Fruit fly (Drosophila melanogaster): ENCODE results near the gene Mp.

Gene Mp

DNA sequence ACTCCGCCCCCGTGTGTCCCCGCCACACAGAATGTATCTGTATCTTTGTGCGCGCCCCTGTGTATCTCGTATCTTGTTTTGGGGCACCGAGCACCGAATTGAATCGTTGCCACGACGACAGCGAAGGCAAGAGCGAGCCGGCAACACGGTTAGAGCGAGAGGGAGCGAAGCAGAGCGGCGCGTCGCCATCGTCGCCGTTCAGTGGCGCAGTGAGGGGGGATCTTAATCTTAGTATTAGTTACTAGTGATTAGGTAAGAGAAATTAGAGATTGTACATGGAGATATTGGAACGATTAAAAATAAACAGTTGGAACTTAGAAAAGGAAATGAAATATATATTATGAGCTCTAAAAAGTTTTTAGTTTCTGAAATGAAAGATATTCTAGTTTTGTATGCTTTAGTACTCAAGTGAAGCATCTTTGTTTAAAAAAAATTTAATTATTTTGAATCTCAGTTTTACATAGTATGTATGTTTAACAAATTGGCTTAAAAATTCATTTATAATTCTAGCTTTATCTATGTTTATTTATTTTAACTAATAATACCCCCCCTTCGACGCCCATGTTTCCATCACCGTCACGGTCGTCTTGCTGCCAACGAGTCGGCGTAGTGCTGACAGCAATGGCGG lies 9.6 kb upstream of the Mp start:
- TF ChIP-seq Eip74EF (GFP tag; optimal IDR thresholded peaks at IDR 0.05): peak in 1 of 2 experiments; percentile 96
- TF ChIP-seq lola (GFP tag; optimal IDR thresholded peaks at IDR 0.05): peak in 1 of 3 experiments; percentile 97
- no peak for TF ChIP-seq CG1647 (GFP tag; optimal IDR thresholded peaks at IDR 0.05)
- TF ChIP-seq ap (GFP tag; IDR thresholded peaks at IDR 0.05): peak; percentile 42; the same call in 1 of the 2 replicates
- TF ChIP-seq trh (GFP tag; optimal IDR thresholded peaks at IDR 0.05): peak; percentile 80
- TF ChIP-seq CG10366 (GFP tag; IDR thresholded peaks at IDR 0.05): peak; percentile 65
- peak; percentile 54; the same call in 1 of the 3 replicates for TF ChIP-seq ci (GFP tag; IDR thresholded peaks at IDR 0.05)
- TF ChIP-seq CG17612 (GFP tag; IDR thresholded peaks at IDR 0.05): peak; percentile 52; the same call in 1 of the 2 replicates
- peak; percentile 61; the same call in 2 of the 3 replicates for TF ChIP-seq Optix (GFP tag; IDR thresholded peaks at IDR 0.05)
- TF ChIP-seq Doc2 (GFP tag; IDR thresholded peaks at IDR 0.05): 0 out of 2 replicates have a peak, but pooled peaks have one; percentile 40
- TF ChIP-seq Pdp1 (GFP tag; optimal IDR thresholded peaks at IDR 0.05): peak; percentile 80 to 82
- peak; percentile 91 for TF ChIP-seq Hmr (GFP tag; optimal IDR thresholded peaks at IDR 0.05)
- TF ChIP-seq fd3F (GFP tag; optimal IDR thresholded peaks at IDR 0.05): peak; percentile 80
- peak; percentile 31 for TF ChIP-seq her (GFP tag; optimal IDR thresholded peaks at IDR 0.05)
- no peak for TF ChIP-seq gcm2 (GFP tag; optimal IDR thresholded peaks at IDR 0.05)
- TF ChIP-seq CTCF (GFP tag; optimal IDR thresholded peaks at IDR 0.05): peak; percentile 34
- TF ChIP-seq BtbVII (GFP tag; optimal IDR thresholded peaks at IDR 0.05): peak; percentile 94
- TF ChIP-seq HLH54F (GFP tag; optimal IDR thresholded peaks at IDR 0.05): peak; percentile 34
- peak; percentile 9 for TF ChIP-seq CG15479 (GFP tag; optimal IDR thresholded peaks at IDR 0.05)
- peak; percentile 88 for TF ChIP-seq slou (GFP tag; optimal IDR thresholded peaks at IDR 0.05)
- peak; percentile 91 for TF ChIP-seq CG1832 (GFP tag; optimal IDR thresholded peaks at IDR 0.05)
- TF ChIP-seq slp2 (GFP tag; optimal IDR thresholded peaks at IDR 0.05): peak; percentile 69
- TF ChIP-seq prd (optimal IDR thresholded peaks at IDR 0.05): no peak
- TF ChIP-seq prd (GFP tag; IDR thresholded peaks at IDR 0.05): peak; percentile 87
- TF ChIP-seq Dp (GFP tag; optimal IDR thresholded peaks at IDR 0.05): no peak
- TF ChIP-seq HLH4C (GFP tag; IDR thresholded peaks at IDR 0.05; ENCODE audit: partially characterized antibody): no peak
- peak; percentile 71 for TF ChIP-seq Hsf (GFP tag; optimal IDR thresholded peaks at IDR 0.05)
- peak; percentile 91 for TF ChIP-seq CG9215 (GFP tag; IDR thresholded peaks at IDR 0.05)
- TF ChIP-seq NFAT (GFP tag; IDR thresholded peaks at IDR 0.05): peak; percentile 53
- TF ChIP-seq CG10147 (GFP tag; optimal IDR thresholded peaks at IDR 0.05): peak; percentile 97
- peak; percentile 20 for TF ChIP-seq CG7786 (GFP tag; optimal IDR thresholded peaks at IDR 0.05)
- peak; percentile 87 for TF ChIP-seq croc (GFP tag; conservative IDR thresholded peaks at IDR 0.05)
- no peak for TF ChIP-seq corto (GFP tag; optimal IDR thresholded peaks at IDR 0.05)
- peak; percentile 86 for TF ChIP-seq CG15601 (tag; optimal IDR thresholded peaks at IDR 0.05)
- TF ChIP-seq Ada2b (GFP tag; IDR thresholded peaks at IDR 0.05): peak; percentile 65
- peak; percentile 60; the same call in 1 of the 2 replicates for TF ChIP-seq CG17328 (GFP tag; IDR thresholded peaks at IDR 0.05)
- peak; percentile 92 for TF ChIP-seq CG9437 (GFP tag; optimal IDR thresholded peaks at IDR 0.05)
- no peak for TF ChIP-seq lbe (GFP tag; optimal IDR thresholded peaks at IDR 0.05)
- TF ChIP-seq Side (GFP tag; optimal IDR thresholded peaks at IDR 0.05): peak; percentile 72
- TF ChIP-seq Fer1 (GFP tag; optimal IDR thresholded peaks at IDR 0.05): peak; percentile 94
- TF ChIP-seq luna (GFP tag; optimal IDR thresholded peaks at IDR 0.05): no peak
- TF ChIP-seq CG30020 (tag; optimal IDR thresholded peaks at IDR 0.05): peak; percentile 75
- TF ChIP-seq btn (GFP tag; optimal IDR thresholded peaks at IDR 0.05): peak; percentile 7
- peak; percentile 45; the same call in 1 of the 2 replicates for TF ChIP-seq dan (GFP tag; IDR thresholded peaks at IDR 0.05)
- peak; percentile 68; the same call in 2 of the 3 replicates for TF ChIP-seq H15 (GFP tag; IDR thresholded peaks at IDR 0.05)
- TF ChIP-seq CG12219 (GFP tag; optimal IDR thresholded peaks at IDR 0.05): peak; percentile 32
- peak; percentile 90 for TF ChIP-seq sens (GFP tag)
- TF ChIP-seq fd96Cb (tag; optimal IDR thresholded peaks at IDR 0.05): peak; percentile 92
- peak; percentile 83 for TF ChIP-seq Dek (tag; optimal IDR thresholded peaks at IDR 0.05)
- TF ChIP-seq H2.0 (GFP tag; IDR thresholded peaks at IDR 0.05): peak; percentile 62
